Worm (Caenorhabditis elegans) whole organism, early embryonic: ENCODE measurements around the gene rps-22.

ENCODE experiments used
- B0310.2 ChIP-seq: sonication (generic microtip); optimal IDR thresholded peaks from 2 replicates; lab custom pipeline; 2016; ENCODE audit warnings: mild to moderate bottlenecking, missing genetic modification characterization, missing compliant biosample characterization
- F13C5.2 ChIP-seq: sonication (generic microtip); optimal IDR thresholded peaks from 2 replicates; lab custom pipeline; 2017; ENCODE audit warnings: mild to moderate bottlenecking, missing genetic modification characterization, inconsistent platforms, missing compliant biosample characterization
- aly-1 ChIP-seq: sonication (generic microtip); optimal IDR thresholded peaks from 2 replicates; lab custom pipeline; 2016; ENCODE audit warnings: missing genetic modification characterization, missing compliant biosample characterization
- ama-1 ChIP-seq: fragments of 150-350 bp; optimal IDR thresholded peaks from 2 replicates; lab custom pipeline; 2014
- ceh-13 ChIP-seq: fragments of 200-800 bp; sonication (Bioruptor generic); optimal IDR thresholded peaks from 2 replicates; lab custom pipeline; 2018; ENCODE audit warnings: mild to moderate bottlenecking, missing genetic modification characterization, missing compliant biosample characterization
- ceh-36 ChIP-seq: sonication (generic microtip); optimal IDR thresholded peaks from 2 replicates; lab custom pipeline; 2016; ENCODE audit warnings: missing genetic modification characterization, inconsistent platforms, missing compliant biosample characterization
- ets-7 ChIP-seq: sonication (generic microtip); optimal IDR thresholded peaks from 2 replicates; lab custom pipeline; 2016; ENCODE audit warnings: missing genotype, missing genetic modification characterization, missing compliant biosample characterization
- flt-1 ChIP-seq: fragments of 200-800 bp; sonication (Bioruptor generic); IDR thresholded peaks from 2 replicates; pipeline ENCODE4 v1.3.6; 2022; ENCODE audit warnings: missing genetic modification characterization, missing compliant biosample characterization
- hmg-4 ChIP-seq: fragments of 200-800 bp; sonication (Bioruptor generic); optimal IDR thresholded peaks from 2 replicates; lab custom pipeline; 2018; ENCODE audit warnings: mild to moderate bottlenecking, missing genetic modification characterization, missing compliant biosample characterization
- pes-1 ChIP-seq: fragments of 200-800 bp; sonication (Bioruptor generic); IDR thresholded peaks from 2 replicates; pipeline ENCODE4 v1.3.6; 2022; ENCODE audit warnings: missing genetic modification reagents, missing genetic modification characterization, missing compliant biosample characterization
- sea-1 ChIP-seq: fragments of 200-800 bp; sonication (Bioruptor generic); conservative IDR thresholded peaks from 2 replicates; pipeline ENCODE4 v1.3.6; 2022; ENCODE audit warnings: missing genetic modification characterization, missing compliant biosample characterization
- tbx-11 ChIP-seq: fragments of 200-800 bp; sonication (Bioruptor generic); IDR thresholded peaks from 2 replicates; pipeline ENCODE4 v1.3.6; 2022; ENCODE audit warnings: missing genetic modification characterization, missing compliant biosample characterization
- tbx-37 ChIP-seq: fragments of 200-800 bp; sonication (Bioruptor generic); conservative IDR thresholded peaks from 2 replicates; pipeline ENCODE4 v1.3.6; 2022; ENCODE audit warnings: missing genetic modification reagents, missing genetic modification characterization, missing compliant biosample characterization

DNA sequence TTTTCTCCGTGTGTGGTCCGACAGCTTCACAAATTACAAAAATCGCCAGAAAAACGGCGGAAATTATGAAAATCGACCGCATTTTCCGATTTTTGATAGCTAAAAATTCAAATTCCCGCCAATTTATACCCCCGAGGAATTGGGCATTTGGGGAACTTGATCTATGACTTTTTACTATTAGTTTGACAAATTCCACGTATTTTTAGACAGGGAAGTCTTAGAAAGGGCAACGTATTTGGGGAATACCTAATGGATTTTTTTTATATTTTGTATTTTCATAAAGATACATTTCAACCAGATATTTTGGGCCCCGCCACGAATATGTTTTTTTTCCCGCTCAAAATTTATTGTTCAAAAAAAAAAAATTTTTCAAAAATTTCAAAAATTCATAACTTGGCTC lies 34.5 kb downstream of the rps-22 start, which contains the start of gene Y39A3B.7:
- TF ChIP-seq tbx-11 (GFP tag; lab: Robert Waterston, UW) (no peak), ama-1 (lab: Kevin White, UChicago) (no peak), ceh-36 (tag; lab: Kevin White, UChicago) (no peak), ets-7 (tag; lab: Kevin White, UChicago) (no peak), sea-1 (no peak), flt-1 (no peak), B0310.2 (no peak), pes-1 (GFP tag; lab: Robert Waterston, UW) (no peak), aly-1 (tag; lab: Kevin White, UChicago) (no peak), tbx-37 (GFP tag; lab: Robert Waterston, UW) (no peak), hmg-4 (GFP tag; lab: Kevin White, UChicago) (no peak), F13C5.2 (no peak), ceh-13 (no peak)
